Worm (Caenorhabditis elegans): ENCODE measurements around the gene agt-2.

DNA sequence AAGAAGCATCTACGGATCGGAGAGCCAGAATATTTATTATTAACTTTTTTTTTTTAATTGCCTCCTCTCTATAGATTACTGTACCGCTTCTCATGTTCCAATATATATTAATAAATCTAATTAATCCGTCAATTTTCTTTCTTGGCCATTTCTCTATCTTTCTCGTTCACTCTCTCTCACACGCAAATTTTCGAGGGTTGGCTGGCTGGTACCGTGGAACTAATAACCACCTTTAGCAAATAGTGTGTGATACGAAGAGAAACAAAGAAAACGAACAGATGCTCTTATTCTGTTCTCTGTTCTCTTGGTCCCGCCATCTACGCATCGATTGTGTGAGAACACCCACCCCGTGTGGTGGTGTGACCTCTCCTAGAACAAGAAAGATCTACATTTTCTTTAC lies 44.7 kb upstream of the agt-2 start:
- TF ChIP-seq lin-39 (tag; optimal IDR thresholded peaks at IDR 0.05) (no peak), fos-1 (tag; optimal IDR thresholded peaks at IDR 0.05) (no peak), alr-1 (tag; optimal IDR thresholded peaks at IDR 0.05; ENCODE audit: borderline replicate concordance) (no peak), egl-13 (tag; optimal IDR thresholded peaks at IDR 0.05) (no peak), mdl-1 (tag; optimal IDR thresholded peaks at IDR 0.05) (no peak), nhr-11 (tag; optimal IDR thresholded peaks at IDR 0.05) (no peak), blmp-1 (tag; optimal IDR thresholded peaks at IDR 0.05) (no peak), hpl-2 (GFP tag; optimal IDR thresholded peaks at IDR 0.05) (no peak), ztf-4 (tag; optimal IDR thresholded peaks at IDR 0.05) (no peak), fkh-10 (GFP tag; optimal IDR thresholded peaks at IDR 0.05) (no peak), snpc-4 (tag; optimal IDR thresholded peaks at IDR 0.05) (no peak), pqm-1 (tag; optimal IDR thresholded peaks at IDR 0.05) (no peak)
